Worm (Caenorhabditis elegans): Measurements from ENCODE around the gene pigb-1.

pigb-1 gene

ce11 chrII:4943849-4944248 is 49.0 kb downstream of the pigb-1 start, which contains the start of gene mdt-4:
mdt-4 (minus strand) TSS chrII:4943949.
- TF ChIP-seq lsy-2 (tag; optimal IDR thresholded peaks at IDR 0.05) (no peak), nhr-237 (tag; optimal IDR thresholded peaks at IDR 0.05) (no peak), unc-120 (tag; optimal IDR thresholded peaks at IDR 0.05; ENCODE audit: poor library complexity, severe bottlenecking) (no peak), ceh-43 (GFP tag; optimal IDR thresholded peaks at IDR 0.05) (no peak), ztf-11 (tag; optimal IDR thresholded peaks at IDR 0.05) (no peak), sptf-1 (tag; optimal IDR thresholded peaks at IDR 0.05) (no peak), tbx-8 (GFP tag; optimal IDR thresholded peaks at IDR 0.05) (no peak), unc-39 (tag; optimal IDR thresholded peaks at IDR 0.05) (no peak), bed-3 (GFP tag; optimal IDR thresholded peaks at IDR 0.05) (no peak), unc-62 (GFP tag; optimal IDR thresholded peaks at IDR 0.05) (no peak), elt-3 (tag; optimal IDR thresholded peaks at IDR 0.05) (no peak), drap-1 (GFP tag; optimal IDR thresholded peaks at IDR 0.05) (no peak), ceh-83 (GFP tag; optimal IDR thresholded peaks at IDR 0.05) (no peak), nhr-28 (tag; optimal IDR thresholded peaks at IDR 0.05) (no peak), snpc-4 (tag; optimal IDR thresholded peaks at IDR 0.05) (no peak), flh-1 (GFP tag; optimal IDR thresholded peaks at IDR 0.05) (no peak)

- TF ChIP-seq sem-2 (GFP tag; optimal IDR thresholded peaks at IDR 0.05) (no peak), ceh-83 (GFP tag; optimal IDR thresholded peaks at IDR 0.05) (no peak), ham-2 (GFP tag; optimal IDR thresholded peaks at IDR 0.05) (no peak), nhr-2 (tag; optimal IDR thresholded peaks at IDR 0.05) (no peak), sptf-1 (tag; optimal IDR thresholded peaks at IDR 0.05) (no peak), unc-39 (tag; optimal IDR thresholded peaks at IDR 0.05) (no peak), blmp-1 (tag; optimal IDR thresholded peaks at IDR 0.05) (no peak)
These were observed 50.0 kb downstream of the pigb-1 start for ce11 chrII:4942829-4943228.

- TF ChIP-seq lin-13 (tag; optimal IDR thresholded peaks at IDR 0.05) (peak; percentile 57), sptf-1 (tag; optimal IDR thresholded peaks at IDR 0.05) (peak; percentile 90), bed-3 (GFP tag; optimal IDR thresholded peaks at IDR 0.05) (peak; percentile 58), unc-62 (GFP tag; optimal IDR thresholded peaks at IDR 0.05) (no peak), nhr-28 (tag; optimal IDR thresholded peaks at IDR 0.05) (no peak), nhr-76 (tag; optimal IDR thresholded peaks at IDR 0.05) (peak; percentile 25), ces-1 (GFP tag; optimal IDR thresholded peaks at IDR 0.05) (no peak), ceh-83 (GFP tag; optimal IDR thresholded peaks at IDR 0.05) (peak; percentile 90), ham-2 (GFP tag; optimal IDR thresholded peaks at IDR 0.05) (peak; percentile 90), mls-2 (tag; optimal IDR thresholded peaks at IDR 0.05) (peak; percentile 88), ceh-39 (tag; optimal IDR thresholded peaks at IDR 0.05) (no peak), lin-32 (GFP tag; optimal IDR thresholded peaks at IDR 0.05) (peak; percentile 64), cnd-1 (tag; optimal IDR thresholded peaks at IDR 0.05) (peak; percentile 92), drap-1 (GFP tag; optimal IDR thresholded peaks at IDR 0.05) (peak; percentile 86), hlh-1 (tag; optimal IDR thresholded peaks at IDR 0.05) (no peak), nhr-2 (tag; optimal IDR thresholded peaks at IDR 0.05) (no peak), lsy-2 (tag; optimal IDR thresholded peaks at IDR 0.05) (no peak), ceh-43 (GFP tag; optimal IDR thresholded peaks at IDR 0.05) (peak; percentile 72), nhr-237 (tag; optimal IDR thresholded peaks at IDR 0.05) (no peak), elt-3 (tag; optimal IDR thresholded peaks at IDR 0.05) (no peak), sem-2 (GFP tag; optimal IDR thresholded peaks at IDR 0.05) (peak; percentile 75), snpc-4 (tag; optimal IDR thresholded peaks at IDR 0.05) (no peak), nhr-12 (tag; optimal IDR thresholded peaks at IDR 0.05) (no peak), blmp-1 (tag; optimal IDR thresholded peaks at IDR 0.05) (no peak), unc-39 (tag; optimal IDR thresholded peaks at IDR 0.05) (no peak), pha-4 (tag; optimal IDR thresholded peaks at IDR 0.05) (peak; percentile 24), zip-8 (tag; optimal IDR thresholded peaks at IDR 0.05) (no peak), M03D4.4 (tag; optimal IDR thresholded peaks at IDR 0.05) (peak; percentile 84), ztf-11 (tag; optimal IDR thresholded peaks at IDR 0.05) (no peak), mep-1 (tag; optimal IDR thresholded peaks at IDR 0.05) (no peak), mab-5 (tag; optimal IDR thresholded peaks at IDR 0.05) (no peak), unc-120 (tag; optimal IDR thresholded peaks at IDR 0.05; ENCODE audit: poor library complexity, severe bottlenecking) (peak; percentile 64), flh-1 (GFP tag; optimal IDR thresholded peaks at IDR 0.05) (peak; percentile 40), elt-1 (tag; optimal IDR thresholded peaks at IDR 0.05; ENCODE audit: borderline replicate concordance, insufficient read depth) (no peak), tbx-8 (GFP tag; optimal IDR thresholded peaks at IDR 0.05) (no peak)
These were observed 50.5 kb downstream of the pigb-1 start for ce11 chrII:4942397-4942796.

Data from whole organism, mixed stage, embryonic.